Worm (Caenorhabditis elegans) whole organism, young adult: Measurements from ENCODE around the gene F17C11.26.

Experiments
- B0019.2 ChIP-seq: fragments of 200-800 bp; sonication (Bioruptor generic); conservative IDR thresholded peaks from 2 replicates; pipeline ENCODE4 v1.3.6; 2022; ENCODE audit warnings: missing genetic modification reagents, missing genetic modification characterization, missing compliant biosample characterization
- B0261.1 ChIP-seq: sonication (generic microtip); optimal IDR thresholded peaks from 2 replicates; lab custom pipeline; 2016; ENCODE audit warnings: mild to moderate bottlenecking, missing genetic modification characterization, moderate library complexity, missing compliant biosample characterization
- B0336.3 ChIP-seq: fragments of 200-800 bp; sonication (Bioruptor generic); IDR thresholded peaks from 2 replicates; pipeline ENCODE4 v1.3.6; 2022; ENCODE audit warnings: missing genetic modification characterization, missing compliant biosample characterization
- F10E7.11 ChIP-seq: sonication (generic microtip); optimal IDR thresholded peaks from 2 replicates; lab custom pipeline; 2017; ENCODE audit warnings: mild to moderate bottlenecking, missing genetic modification characterization, moderate library complexity, missing compliant biosample characterization
- F23B12.7 ChIP-seq: sonication (generic microtip); optimal IDR thresholded peaks from 2 replicates; lab custom pipeline; 2017; ENCODE audit warnings: missing genetic modification characterization, mild to moderate bottlenecking, missing compliant biosample characterization, antibody characterized with exemption, moderate library complexity; ENCODE audit not compliant: insufficient read depth
- T07F8.4 ChIP-seq: sonication (generic microtip); optimal IDR thresholded peaks from 2 replicates; lab custom pipeline; 2016; ENCODE audit warnings: mild to moderate bottlenecking, missing genetic modification characterization, moderate library complexity, missing compliant biosample characterization
- T26A5.8 ChIP-seq: sonication (generic microtip); optimal IDR thresholded peaks from 2 replicates; lab custom pipeline; 2016; ENCODE audit warnings: missing genetic modification characterization, missing compliant biosample characterization
- Y53G8AR.9 ChIP-seq: fragments of 200-800 bp; sonication (Bioruptor generic); conservative IDR thresholded peaks from 2 replicates; pipeline ENCODE4 v1.3.6; 2022; ENCODE audit warnings: missing genetic modification reagents, missing genetic modification characterization, missing compliant biosample characterization
- Y95B8A.8 ChIP-seq: fragments of 200-800 bp; sonication (Bioruptor generic); IDR thresholded peaks from 2 replicates; pipeline ENCODE4 v1.3.6; 2022; ENCODE audit warnings: missing genetic modification reagents, missing genetic modification characterization, missing compliant biosample characterization
- ama-1 ChIP-seq, 3 experiments: fragments of 150-350 bp in 1 of 3; sonication (generic microtip) in 2 of 3; optimal IDR thresholded peaks; 2 replicates each; lab custom pipeline; 2014 to 2018; ENCODE audit warnings: missing biosample characterization in 2 of 3, missing genetic modification characterization in 2 of 3, missing genetic modification reagents in 2 of 3
- aptf-2 ChIP-seq: fragments of 200-800 bp; sonication (Bioruptor generic); conservative IDR thresholded peaks from 2 replicates; pipeline ENCODE4 v1.3.6; 2022; ENCODE audit warnings: missing genetic modification reagents, missing genetic modification characterization, missing compliant biosample characterization
- atf-7 ChIP-seq: sonication (generic microtip); optimal IDR thresholded peaks from 2 replicates; lab custom pipeline; 2017; ENCODE audit warnings: mild to moderate bottlenecking, missing genetic modification characterization, missing compliant biosample characterization
- attf-5 ChIP-seq: fragments of 200-800 bp; sonication (Bioruptor generic); optimal IDR thresholded peaks from 2 replicates; lab custom pipeline; 2018; ENCODE audit warnings: mild to moderate bottlenecking, missing genetic modification characterization, missing compliant biosample characterization
- attf-6 ChIP-seq: fragments of 200-800 bp; sonication (Bioruptor generic); IDR thresholded peaks from 2 replicates; pipeline ENCODE4 v1.3.6; 2022; ENCODE audit warnings: missing genetic modification reagents, missing genetic modification characterization, missing compliant biosample characterization
- ccch-3 ChIP-seq: fragments of 200-800 bp; sonication (Bioruptor generic); optimal IDR thresholded peaks from 2 replicates; lab custom pipeline; 2018; ENCODE audit warnings: mild to moderate bottlenecking, missing genetic modification characterization, missing compliant biosample characterization
- ceh-100 ChIP-seq: fragments of 200-800 bp; sonication (Bioruptor generic); IDR thresholded peaks from 2 replicates; pipeline ENCODE4 v1.3.6; 2022; ENCODE audit warnings: missing genetic modification reagents, missing genetic modification characterization, missing compliant biosample characterization
- ceh-58 ChIP-seq: fragments of 200-800 bp; sonication (Bioruptor generic); IDR thresholded peaks from 2 replicates; pipeline ENCODE4 v1.3.6; 2022; ENCODE audit warnings: missing genetic modification characterization, missing compliant biosample characterization
- ceh-91 ChIP-seq: fragments of 200-800 bp; sonication (Bioruptor generic); IDR thresholded peaks from 2 replicates; pipeline ENCODE4 v1.3.6; 2022; ENCODE audit warnings: missing genetic modification reagents, missing genetic modification characterization, missing compliant biosample characterization
- die-1 ChIP-seq: sonication (generic microtip); optimal IDR thresholded peaks from 2 replicates; lab custom pipeline; 2016; ENCODE audit warnings: missing genotype, mild to moderate bottlenecking, missing genetic modification characterization, missing compliant biosample characterization
- dox-1 ChIP-seq: fragments of 200-800 bp; sonication (Bioruptor generic); IDR thresholded peaks from 2 replicates; pipeline ENCODE4 v1.3.6; 2022; ENCODE audit warnings: missing genetic modification reagents, missing genetic modification characterization, missing compliant biosample characterization
- egl-18 ChIP-seq: fragments of 200-800 bp; sonication (Bioruptor generic); IDR thresholded peaks from 2 replicates; pipeline ENCODE4 v1.3.6; 2022; ENCODE audit warnings: missing genetic modification reagents, missing genetic modification characterization, missing compliant biosample characterization
- egrh-3 ChIP-seq: fragments of 200-800 bp; sonication (Bioruptor generic); IDR thresholded peaks from 2 replicates; pipeline ENCODE4 v1.3.6; 2022; ENCODE audit warnings: missing genetic modification reagents, missing genetic modification characterization, missing compliant biosample characterization
- ekl-4 ChIP-seq: fragments of 200-800 bp; sonication (Bioruptor generic); IDR thresholded peaks from 2 replicates; pipeline ENCODE4 v1.3.6; 2022; ENCODE audit warnings: missing genetic modification reagents, missing genetic modification characterization, missing compliant biosample characterization
- ets-4 ChIP-seq: fragments of 200-800 bp; sonication (Bioruptor generic); optimal IDR thresholded peaks from 2 replicates; lab custom pipeline; 2018; ENCODE audit warnings: mild to moderate bottlenecking, missing genetic modification characterization, missing compliant biosample characterization
- fkh-3 ChIP-seq: sonication (generic microtip); optimal IDR thresholded peaks from 2 replicates; lab custom pipeline; 2016; ENCODE audit warnings: mild to moderate bottlenecking, missing genetic modification characterization, missing compliant biosample characterization
- him-1 ChIP-seq: sonication (generic microtip); optimal IDR thresholded peaks from 2 replicates; lab custom pipeline; 2016; ENCODE audit warnings: missing genotype, missing genetic modification reagents, missing genetic modification characterization, missing compliant biosample characterization
- hmg-20 ChIP-seq: fragments of 200-800 bp; sonication (Bioruptor generic); IDR thresholded peaks from 2 replicates; pipeline ENCODE4 v1.3.6; 2022; ENCODE audit warnings: missing genetic modification reagents, missing genetic modification characterization, missing compliant biosample characterization
- hsf-1 ChIP-seq: fragments of 200-800 bp; sonication (Bioruptor generic); IDR thresholded peaks from 2 replicates; pipeline ENCODE4 v1.3.6; 2022; ENCODE audit warnings: missing genetic modification reagents, missing genetic modification characterization, missing compliant biosample characterization
- lin-35 ChIP-seq, 3 experiments: fragments of 150-350 bp in 2 of 3; sonication (generic microtip) in 1 of 3; optimal IDR thresholded peaks; 2 replicates each; lab custom pipeline; 2014 to 2018; ENCODE audit warnings: missing biosample characterization in 3 of 3, missing genetic modification characterization in 3 of 3, missing genetic modification reagents in 3 of 3
- lin-54 ChIP-seq: fragments of 200-800 bp; sonication (Bioruptor generic); optimal IDR thresholded peaks from 2 replicates; lab custom pipeline; 2018; ENCODE audit warnings: mild to moderate bottlenecking, missing genetic modification characterization, missing compliant biosample characterization
- lir-1 ChIP-seq: fragments of 200-800 bp; sonication (Bioruptor generic); conservative IDR thresholded peaks from 2 replicates; pipeline ENCODE4 v1.3.6; 2022; ENCODE audit warnings: missing genetic modification reagents, missing genetic modification characterization, missing compliant biosample characterization
- madf-10 ChIP-seq: sonication (generic microtip); optimal IDR thresholded peaks from 2 replicates; lab custom pipeline; 2016; ENCODE audit warnings: mild to moderate bottlenecking, missing genetic modification characterization, missing compliant biosample characterization
- madf-6 ChIP-seq: fragments of 200-800 bp; sonication (Bioruptor generic); IDR thresholded peaks from 2 replicates; pipeline ENCODE4 v1.3.6; 2022; ENCODE audit warnings: missing genetic modification reagents, missing genetic modification characterization, missing compliant biosample characterization
- madf-8 ChIP-seq: fragments of 200-800 bp; sonication (Bioruptor generic); conservative IDR thresholded peaks from 2 replicates; pipeline ENCODE4 v1.3.6; 2022; ENCODE audit warnings: missing genetic modification reagents, missing genetic modification characterization, missing compliant biosample characterization
- mel-28 ChIP-seq: sonication (generic microtip); optimal IDR thresholded peaks from 2 replicates; lab custom pipeline; 2016; ENCODE audit warnings: borderline replicate concordance, mild to moderate bottlenecking, missing genetic modification characterization, missing compliant biosample characterization
- mes-4 ChIP-seq: sonication (generic microtip); optimal IDR thresholded peaks from 2 replicates; lab custom pipeline; 2016; ENCODE audit warnings: missing genotype, missing genetic modification characterization, missing compliant biosample characterization
- nfyb-1 ChIP-seq: fragments of 200-800 bp; sonication (Bioruptor generic); IDR thresholded peaks from 2 replicates; pipeline ENCODE4 v1.3.6; 2022; ENCODE audit warnings: missing genetic modification reagents, missing genetic modification characterization, missing compliant biosample characterization
- nhr-80 ChIP-seq: sonication (generic microtip); optimal IDR thresholded peaks from 2 replicates; lab custom pipeline; 2016; ENCODE audit warnings: missing genetic modification characterization, missing compliant biosample characterization
- pha-4 ChIP-seq: fragments of 150-350 bp; sonication (generic microtip); optimal IDR thresholded peaks from 2 replicates; lab custom pipeline; 2014; ENCODE audit warnings: missing biosample characterization, missing genetic modification reagents, missing genetic modification characterization
- repo-1 ChIP-seq: sonication (generic microtip); optimal IDR thresholded peaks from 2 replicates; lab custom pipeline; 2017; ENCODE audit warnings: mild to moderate bottlenecking, missing genetic modification characterization, missing compliant biosample characterization
- snpc-3.4 ChIP-seq: sonication (generic microtip); optimal IDR thresholded peaks from 2 replicates; lab custom pipeline; 2017; ENCODE audit warnings: missing genetic modification characterization, mild to moderate bottlenecking, missing compliant biosample characterization, antibody characterized with exemption, moderate library complexity, missing genotype, missing genetic modification reagents
- sptf-2 ChIP-seq: fragments of 200-800 bp; sonication (Bioruptor generic); optimal IDR thresholded peaks from 2 replicates; lab custom pipeline; 2018; ENCODE audit warnings: mild to moderate bottlenecking, missing genetic modification characterization, missing compliant biosample characterization
- tbx-9 ChIP-seq: sonication (generic microtip); optimal IDR thresholded peaks from 2 replicates; lab custom pipeline; 2016; ENCODE audit warnings: borderline replicate concordance, missing genetic modification characterization, inconsistent platforms, missing compliant biosample characterization
- unc-62 ChIP-seq: fragments of 150-350 bp; optimal IDR thresholded peaks from 2 replicates; lab custom pipeline; 2014; ENCODE audit warnings: missing biosample characterization, missing genetic modification reagents, missing genetic modification characterization
- xnd-1 ChIP-seq: sonication (generic microtip); optimal IDR thresholded peaks from 2 replicates; lab custom pipeline; 2016; ENCODE audit warnings: missing genotype, missing genetic modification reagents, missing genetic modification characterization, missing compliant biosample characterization
- ztf-22 ChIP-seq: fragments of 200-800 bp; sonication (Bioruptor generic); optimal IDR thresholded peaks from 2 replicates; lab custom pipeline; 2018; ENCODE audit warnings: mild to moderate bottlenecking, missing genetic modification characterization, moderate library complexity, missing compliant biosample characterization
- ztf-28 ChIP-seq: fragments of 200-800 bp; sonication (Bioruptor generic); IDR thresholded peaks from 2 replicates; pipeline ENCODE4 v1.3.6; 2022; ENCODE audit warnings: missing genetic modification reagents, missing genetic modification characterization, missing compliant biosample characterization
- ztf-3 ChIP-seq: fragments of 200-800 bp; sonication (Bioruptor generic); optimal IDR thresholded peaks from 2 replicates; lab custom pipeline; 2018; ENCODE audit warnings: mild to moderate bottlenecking, missing genetic modification characterization, missing compliant biosample characterization

Gene F17C11.26

ce11 chrV:10894601-10895000 is 46.6 kb upstream of the F17C11.26 start, which contains the start of the genes F32D8.14 and F32D8.5 (continued):
- no peak for TF ChIP-seq him-1 (tag; lab: Kevin White, UChicago)
- no peak for TF ChIP-seq F23B12.7 (tag; lab: Kevin White, UChicago)
- TF ChIP-seq fkh-3, result no peak
- no peak for TF ChIP-seq pha-4 (tag; lab: Kevin White, UChicago)
- 0 out of 2 replicates have a peak, but pooled peaks have one; percentile 36 for TF ChIP-seq nfyb-1 (GFP tag; lab: Robert Waterston, UW)
- no peak for TF ChIP-seq lir-1
- no peak for TF ChIP-seq die-1
- TF ChIP-seq ceh-58, result no peak
- TF ChIP-seq B0336.3 (GFP tag; lab: Robert Waterston, UW), result no peak
- peak; percentile 8 for TF ChIP-seq ccch-3 (GFP tag; lab: Kevin White, UChicago)
- TF ChIP-seq sptf-2, result no peak
- TF ChIP-seq lin-54 (GFP tag; lab: Kevin White, UChicago), result peak; percentile 69
- TF ChIP-seq egrh-3 (GFP tag; lab: Robert Waterston, UW), result no peak
- TF ChIP-seq T26A5.8 (tag; lab: Kevin White, UChicago), result no peak
- TF ChIP-seq unc-62 (GFP tag; lab: Kevin White, UChicago), result no peak
- TF ChIP-seq hmg-20 (GFP tag; lab: Robert Waterston, UW), result no peak
- TF ChIP-seq mes-4, result no peak
- no peak for TF ChIP-seq ekl-4
- TF ChIP-seq B0261.1 (tag; lab: Kevin White, UChicago), result no peak
- TF ChIP-seq ets-4 (GFP tag; lab: Kevin White, UChicago), result no peak
- TF ChIP-seq madf-8, result no peak
- TF ChIP-seq aptf-2 (GFP tag; lab: Robert Waterston, UW), result 0 out of 2 replicates have a peak, but pooled peaks have one; percentile 9
- no peak for TF ChIP-seq ama-1 (optimal IDR thresholded peaks at IDR 0.05; lab: Kevin White, UChicago)
- TF ChIP-seq ama-1 (GFP tag; optimal IDR thresholded peaks at IDR 0.05; lab: Kevin White, UChicago), result no peak
- TF ChIP-seq atf-7 (tag; lab: Kevin White, UChicago), result no peak
- TF ChIP-seq ztf-22 (GFP tag; lab: Kevin White, UChicago), result no peak
- TF ChIP-seq attf-5 (GFP tag; lab: Kevin White, UChicago), result peak; percentile 60
- peak in 1 of 3 experiments; percentile 76 for TF ChIP-seq lin-35 (GFP tag; optimal IDR thresholded peaks at IDR 0.05; lab: Kevin White, UChicago)
- TF ChIP-seq ztf-28 (GFP tag; lab: Robert Waterston, UW), result peak; percentile 83; the same call in 1 of the 2 replicates
- TF ChIP-seq madf-6 (GFP tag; lab: Robert Waterston, UW), result peak; percentile 53; the same call in 1 of the 2 replicates
- TF ChIP-seq madf-10 (tag; lab: Kevin White, UChicago), result peak; percentile 35
- no peak for TF ChIP-seq attf-6 (GFP tag; lab: Robert Waterston, UW)
- TF ChIP-seq B0019.2 (GFP tag; lab: Robert Waterston, UW), result no peak
- TF ChIP-seq tbx-9, result no peak
- TF ChIP-seq egl-18 (GFP tag; lab: Robert Waterston, UW), result no peak
- no peak for TF ChIP-seq Y53G8AR.9
- TF ChIP-seq ceh-100, result no peak
- peak; percentile 5 for TF ChIP-seq T07F8.4 (tag; lab: Kevin White, UChicago)
- TF ChIP-seq nhr-80 (tag; lab: Kevin White, UChicago), result peak; percentile 32
- TF ChIP-seq Y95B8A.8 (GFP tag; lab: Robert Waterston, UW), result no peak
- peak; percentile 13 for TF ChIP-seq repo-1 (tag; lab: Kevin White, UChicago)
- TF ChIP-seq dox-1, result peak; percentile 81
- TF ChIP-seq ztf-3 (GFP tag; lab: Kevin White, UChicago), result no peak
- TF ChIP-seq ceh-91 (GFP tag; lab: Robert Waterston, UW), result no peak
- no peak for TF ChIP-seq mel-28
- peak; percentile 70 for TF ChIP-seq snpc-3.4
- no peak for TF ChIP-seq xnd-1 (tag; lab: Kevin White, UChicago)
- no peak for TF ChIP-seq F10E7.11
- no peak for TF ChIP-seq hsf-1 (GFP tag; lab: Robert Waterston, UW)
